Worm (Caenorhabditis elegans): ENCODE data around the gene taf-6.2.
A peak's percentile ranks its signal among the peaks of the same experiment; 100 is the strongest.

The taf-6.2 gene

ce11 chrIV:3694638-3695037 is at the start of gene taf-6.2, which contains the start of gene Y37E11AL.3:
taf-6.2 (minus strand) TSS chrIV:3694733.
Y37E11AL.3 (plus strand) TSS chrIV:3694935.
- TF ChIP-seq aptf-2 (GFP tag; conservative IDR thresholded peaks at IDR 0.05), result no peak
- no peak for TF ChIP-seq madf-6 (GFP tag; IDR thresholded peaks at IDR 0.05)
- TF ChIP-seq F49E8.2 (tag; optimal IDR thresholded peaks at IDR 0.05; ENCODE audit: insufficient read depth), result no peak
- no peak for TF ChIP-seq ccch-3 (GFP tag; optimal IDR thresholded peaks at IDR 0.05)
- TF ChIP-seq T26A5.8 (tag; optimal IDR thresholded peaks at IDR 0.05), result no peak
- TF ChIP-seq mcd-1 (GFP tag; IDR thresholded peaks at IDR 0.05), result peak; percentile 95
- no peak for TF ChIP-seq pha-4 (tag; optimal IDR thresholded peaks at IDR 0.05)
- peak; percentile 65 for TF ChIP-seq lin-54 (GFP tag; optimal IDR thresholded peaks at IDR 0.05)
- TF ChIP-seq lin-35 (GFP tag; optimal IDR thresholded peaks at IDR 0.05), result peak in 1 of 3 experiments; percentile 63
- no peak for TF ChIP-seq snpc-4 (GFP tag; optimal IDR thresholded peaks at IDR 0.05)
- TF ChIP-seq snpc-4 (tag; optimal IDR thresholded peaks at IDR 0.05), result peak in 1 of 4 experiments; percentile 37
- no peak for TF ChIP-seq ztf-25 (GFP tag; IDR thresholded peaks at IDR 0.05)
- TF ChIP-seq rpc-1 (optimal IDR thresholded peaks at IDR 0.05), result no peak
- no peak for TF ChIP-seq rpc-1 (tag; optimal IDR thresholded peaks at IDR 0.05)
- peak; percentile 20 for TF ChIP-seq efl-1 (GFP tag; optimal IDR thresholded peaks at IDR 0.05)
- TF ChIP-seq lsl-1 (GFP tag; optimal IDR thresholded peaks at IDR 0.05), result peak; percentile 9
- TF ChIP-seq dpff-1 (tag; optimal IDR thresholded peaks at IDR 0.05), result no peak
- TF ChIP-seq ztf-6 (GFP tag; IDR thresholded peaks at IDR 0.05), result no peak
- no peak for TF ChIP-seq egl-44 (GFP tag; IDR thresholded peaks at IDR 0.05)
- TF ChIP-seq K11D2.4 (GFP tag; IDR thresholded peaks at IDR 0.05), result no peak
- TF ChIP-seq pbrm-1 (GFP tag; IDR thresholded peaks at IDR 0.05), result no peak
- TF ChIP-seq Y67H2A.10 (GFP tag; conservative IDR thresholded peaks at IDR 0.05), result no peak
- no peak for TF ChIP-seq xnd-1 (tag; optimal IDR thresholded peaks at IDR 0.05)
- no peak for TF ChIP-seq snpc-3.4 (tag; optimal IDR thresholded peaks at IDR 0.05)
- TF ChIP-seq nfya-1 (tag; optimal IDR thresholded peaks at IDR 0.05; ENCODE audit: borderline replicate concordance, insufficient read depth), result no peak
- TF ChIP-seq B0019.2 (GFP tag; conservative IDR thresholded peaks at IDR 0.05), result no peak
- no peak for TF ChIP-seq nhr-27 (tag; optimal IDR thresholded peaks at IDR 0.05)
- TF ChIP-seq dpl-1 (GFP tag; optimal IDR thresholded peaks at IDR 0.05), result peak; percentile 22
- TF ChIP-seq ztf-3 (GFP tag; optimal IDR thresholded peaks at IDR 0.05), result no peak
- no peak for TF ChIP-seq atf-7 (tag; optimal IDR thresholded peaks at IDR 0.05)
- TF ChIP-seq F55B11.4 (tag; optimal IDR thresholded peaks at IDR 0.05; ENCODE audit: borderline replicate concordance, insufficient read depth), result no peak
- no peak for TF ChIP-seq ztf-28 (GFP tag; IDR thresholded peaks at IDR 0.05)
- peak; percentile 1 for TF ChIP-seq attf-5 (GFP tag; optimal IDR thresholded peaks at IDR 0.05)
- TF ChIP-seq egrh-3 (GFP tag; IDR thresholded peaks at IDR 0.05), result no peak
- TF ChIP-seq tbp1 (GFP tag; optimal IDR thresholded peaks at IDR 0.05), result peak; percentile 19
- TF ChIP-seq C06A6.2 (GFP tag; conservative IDR thresholded peaks at IDR 0.05), result no peak

- TF ChIP-seq ama-1 (optimal IDR thresholded peaks at IDR 0.05), result no peak
- TF ChIP-seq ama-1 (GFP tag; optimal IDR thresholded peaks at IDR 0.05), result no peak
- TF ChIP-seq nhr-179 (tag; optimal IDR thresholded peaks at IDR 0.05), result no peak
- TF ChIP-seq lin-54 (GFP tag; optimal IDR thresholded peaks at IDR 0.05), result no peak
- TF ChIP-seq unc-62 (GFP tag; optimal IDR thresholded peaks at IDR 0.05), result no peak
- no peak for TF ChIP-seq akir-1 (GFP tag; optimal IDR thresholded peaks at IDR 0.05)
- no peak for TF ChIP-seq efl-1 (GFP tag; optimal IDR thresholded peaks at IDR 0.05)
- 0 out of 2 replicates have a peak, but pooled peaks have one; percentile 11 for TF ChIP-seq hmg-1.2 (GFP tag; IDR thresholded peaks at IDR 0.05)
- no peak for TF ChIP-seq hmg-20 (GFP tag; IDR thresholded peaks at IDR 0.05)
- 0 out of 2 replicates have a peak, but pooled peaks have one; percentile 34 for TF ChIP-seq zfh-2 (GFP tag; conservative IDR thresholded peaks at IDR 0.05)
- TF ChIP-seq C17E4.6 (GFP tag; IDR thresholded peaks at IDR 0.05), result 0 out of 2 replicates have a peak, but pooled peaks have one; percentile 13
- no peak for TF ChIP-seq F49E8.2 (tag; optimal IDR thresholded peaks at IDR 0.05; ENCODE audit: insufficient read depth)
- TF ChIP-seq madf-6 (GFP tag; IDR thresholded peaks at IDR 0.05), result no peak
- TF ChIP-seq mcd-1 (GFP tag; IDR thresholded peaks at IDR 0.05), result 0 out of 2 replicates have a peak, but pooled peaks have one; percentile 12
- 0 out of 2 replicates have a peak, but pooled peaks have one; percentile 12 for TF ChIP-seq let-526 (GFP tag; IDR thresholded peaks at IDR 0.05)
- no peak for TF ChIP-seq tlf-1 (GFP tag; optimal IDR thresholded peaks at IDR 0.05)
- TF ChIP-seq mes-4 (tag; optimal IDR thresholded peaks at IDR 0.05), result no peak
- TF ChIP-seq F57C9.4 (tag; optimal IDR thresholded peaks at IDR 0.05), result no peak
- peak; percentile 2 for TF ChIP-seq nhr-80 (tag; optimal IDR thresholded peaks at IDR 0.05)
These were observed 49.2 kb upstream of the taf-6.2 start, which contains the start of gene siah-1 for ce11 chrIV:3743748-3744147. siah-1 (plus strand) TSS chrIV:3744048.

Data from whole organism, young adult.